Worm (Caenorhabditis elegans) whole organism, L1 larva: ENCODE results near the gene Y57G7A.5.

Experiments
- Y116A8C.19 ChIP-seq: sonication (generic microtip); optimal IDR thresholded peaks from 2 replicates; lab custom pipeline; 2016; ENCODE audit warnings: missing compliant biosample characterization, missing genetic modification characterization, borderline replicate concordance
- aha-1 ChIP-seq: fragments of 150-350 bp; optimal IDR thresholded peaks from 2 replicates; lab custom pipeline; 2014; ENCODE audit warnings: missing biosample characterization, missing genetic modification characterization
- ama-1 ChIP-seq: fragments of 150-350 bp; optimal IDR thresholded peaks from 2 replicates; lab custom pipeline; 2014
- ceh-8 ChIP-seq: fragments of 200-800 bp; sonication (Bioruptor generic); optimal IDR thresholded peaks from 2 replicates; lab custom pipeline; 2018; ENCODE audit warnings: mild to moderate bottlenecking, missing genetic modification characterization, moderate library complexity, missing compliant biosample characterization
- ces-1 ChIP-seq: fragments of 150-350 bp; optimal IDR thresholded peaks from 2 replicates; lab custom pipeline; 2014; ENCODE audit warnings: missing biosample characterization, missing genetic modification reagents, missing genetic modification characterization
- efl-1 ChIP-seq, 4 experiments: fragments of 150-350 bp; optimal IDR thresholded peaks in 3 of 4; peaks in 1 of 4; 1 replicate in 1 of 4; 2 replicates in 3 of 4; lab custom pipeline; 2014; ENCODE audit warnings: missing biosample characterization in 2 of 4, missing genetic modification characterization in 2 of 4, missing genetic modification reagents in 2 of 4
- elt-2 ChIP-seq: sonication (generic microtip); optimal IDR thresholded peaks from 2 replicates; lab custom pipeline; 2016; ENCODE audit warnings: missing genetic modification characterization, mild to moderate bottlenecking, inconsistent platforms, missing compliant biosample characterization, missing genetic modification reagents
- fkh-4 ChIP-seq: sonication (generic microtip); optimal IDR thresholded peaks from 2 replicates; lab custom pipeline; 2016; ENCODE audit warnings: missing compliant biosample characterization, missing genetic modification characterization, borderline replicate concordance
- fos-1 ChIP-seq: fragments of 150-350 bp; optimal IDR thresholded peaks from 2 replicates; lab custom pipeline; 2014; ENCODE audit warnings: missing biosample characterization, missing genetic modification characterization
- grh-1 ChIP-seq: fragments of 200-800 bp; sonication (Bioruptor generic); IDR thresholded peaks from 2 replicates; pipeline ENCODE4 v1.3.6; 2022; ENCODE audit warnings: missing genetic modification reagents, missing genetic modification characterization, missing compliant biosample characterization
- jun-1 ChIP-seq: fragments of 150-350 bp; optimal IDR thresholded peaks from 2 replicates; lab custom pipeline; 2014; ENCODE audit warnings: missing biosample characterization, missing genetic modification reagents, missing genetic modification characterization
- lin-14 ChIP-seq: fragments of 200-800 bp; sonication (Bioruptor generic); optimal IDR thresholded peaks from 2 replicates; lab custom pipeline; 2018; ENCODE audit warnings: mild to moderate bottlenecking, missing genetic modification characterization, moderate library complexity, missing compliant biosample characterization
- lin-15B ChIP-seq: fragments of 150-350 bp; sonication (generic microtip); optimal IDR thresholded peaks from 3 replicates; lab custom pipeline; 2014; ENCODE audit warnings: missing biosample characterization, missing genetic modification characterization
- lin-35 ChIP-seq, 2 experiments: fragments of 150-350 bp; optimal IDR thresholded peaks; 2 replicates each; lab custom pipeline; 2014; ENCODE audit warnings: missing biosample characterization in 2 of 2, missing genetic modification characterization in 2 of 2, missing genetic modification reagents in 2 of 2
- lin-39 ChIP-seq: fragments of 150-350 bp; optimal IDR thresholded peaks from 2 replicates; lab custom pipeline; 2014; ENCODE audit warnings: missing biosample characterization, missing genetic modification reagents, missing genetic modification characterization
- lsy-2 ChIP-seq, 2 experiments: fragments of 150-350 bp; optimal IDR thresholded peaks; 2 replicates each; lab custom pipeline; 2014; ENCODE audit warnings: missing biosample characterization in 2 of 2, missing genetic modification characterization in 2 of 2
- mab-9 ChIP-seq: fragments of 200-800 bp; sonication (Bioruptor generic); IDR thresholded peaks from 2 replicates; pipeline ENCODE4 v1.3.6; 2022; ENCODE audit warnings: missing genetic modification reagents, missing genetic modification characterization, missing compliant biosample characterization
- mef-2 ChIP-seq: fragments of 150-350 bp; optimal IDR thresholded peaks from 2 replicates; lab custom pipeline; 2014; ENCODE audit warnings: missing biosample characterization, missing genetic modification characterization
- mep-1 ChIP-seq: fragments of 150-350 bp; optimal IDR thresholded peaks from 2 replicates; lab custom pipeline; 2014; ENCODE audit warnings: missing biosample characterization, missing genetic modification characterization
- nhr-12 ChIP-seq: sonication (generic microtip); optimal IDR thresholded peaks from 2 replicates; lab custom pipeline; 2017; ENCODE audit warnings: missing biosample characterization, missing genetic modification characterization
- nhr-19 ChIP-seq: fragments of 200-800 bp; sonication (Bioruptor generic); conservative IDR thresholded peaks from 2 replicates; pipeline ENCODE4 v1.3.6; 2022; ENCODE audit warnings: missing genetic modification characterization, missing compliant biosample characterization
- nhr-28 ChIP-seq: fragments of 150-350 bp; optimal IDR thresholded peaks from 2 replicates; lab custom pipeline; 2014; ENCODE audit warnings: missing biosample characterization, missing genetic modification characterization
- nhr-71 ChIP-seq: sonication (generic microtip); optimal IDR thresholded peaks from 2 replicates; lab custom pipeline; 2016; ENCODE audit warnings: mild to moderate bottlenecking, missing genetic modification characterization, moderate library complexity, missing compliant biosample characterization
- nhr-85 ChIP-seq: sonication (generic microtip); peaks from one replicate; lab custom pipeline; 2016; ENCODE audit warnings: missing genetic modification characterization, inconsistent platforms, missing compliant biosample characterization
- nhr-90 ChIP-seq: sonication (generic microtip); optimal IDR thresholded peaks from 2 replicates; lab custom pipeline; 2016; ENCODE audit warnings: mild to moderate bottlenecking, missing genetic modification characterization, missing compliant biosample characterization; ENCODE audit not compliant: poor library complexity
- rnt-1 ChIP-seq: sonication (generic microtip); optimal IDR thresholded peaks from 2 replicates; lab custom pipeline; 2016; ENCODE audit warnings: mild to moderate bottlenecking, missing genetic modification characterization, moderate library complexity, missing compliant biosample characterization
- sptf-1 ChIP-seq: fragments of 150-350 bp; optimal IDR thresholded peaks from 2 replicates; lab custom pipeline; 2014; ENCODE audit warnings: missing biosample characterization, missing genetic modification characterization
- sup-37 ChIP-seq: fragments of 200-800 bp; sonication (Bioruptor generic); optimal IDR thresholded peaks from 2 replicates; lab custom pipeline; 2018; ENCODE audit warnings: mild to moderate bottlenecking, missing genetic modification characterization, missing compliant biosample characterization
- swsn-7 ChIP-seq: sonication (generic microtip); optimal IDR thresholded peaks from 2 replicates; lab custom pipeline; 2016; ENCODE audit warnings: missing genetic modification characterization, missing compliant biosample characterization
- tbx-2 ChIP-seq: sonication (generic microtip); optimal IDR thresholded peaks from 2 replicates; lab custom pipeline; 2016; ENCODE audit warnings: missing genetic modification characterization, missing compliant biosample characterization
- tlp-1 ChIP-seq: fragments of 150-350 bp; optimal IDR thresholded peaks from 2 replicates; lab custom pipeline; 2014; ENCODE audit warnings: missing biosample characterization, missing genetic modification characterization
- unc-30 ChIP-seq: sonication (generic microtip); optimal IDR thresholded peaks from 2 replicates; lab custom pipeline; 2017; ENCODE audit warnings: missing biosample characterization, missing genetic modification characterization
- unc-86 ChIP-seq: sonication (generic microtip); optimal IDR thresholded peaks from 2 replicates; lab custom pipeline; 2016; ENCODE audit warnings: missing genetic modification characterization, missing compliant biosample characterization
- unc-98 ChIP-seq: fragments of 200-800 bp; sonication (Bioruptor generic); IDR thresholded peaks from 2 replicates; pipeline ENCODE4 v1.3.6; 2022; ENCODE audit warnings: missing genetic modification characterization, missing compliant biosample characterization
- vab-15 ChIP-seq: sonication (generic microtip); optimal IDR thresholded peaks from 2 replicates; lab custom pipeline; 2017; ENCODE audit warnings: missing genotype, mild to moderate bottlenecking, missing genetic modification characterization, missing compliant biosample characterization
- zip-4 ChIP-seq: fragments of 200-800 bp; sonication (Bioruptor generic); optimal IDR thresholded peaks from 2 replicates; lab custom pipeline; 2018; ENCODE audit warnings: mild to moderate bottlenecking, missing genetic modification characterization, moderate library complexity, missing compliant biosample characterization

The Y57G7A.5 gene

DNA sequence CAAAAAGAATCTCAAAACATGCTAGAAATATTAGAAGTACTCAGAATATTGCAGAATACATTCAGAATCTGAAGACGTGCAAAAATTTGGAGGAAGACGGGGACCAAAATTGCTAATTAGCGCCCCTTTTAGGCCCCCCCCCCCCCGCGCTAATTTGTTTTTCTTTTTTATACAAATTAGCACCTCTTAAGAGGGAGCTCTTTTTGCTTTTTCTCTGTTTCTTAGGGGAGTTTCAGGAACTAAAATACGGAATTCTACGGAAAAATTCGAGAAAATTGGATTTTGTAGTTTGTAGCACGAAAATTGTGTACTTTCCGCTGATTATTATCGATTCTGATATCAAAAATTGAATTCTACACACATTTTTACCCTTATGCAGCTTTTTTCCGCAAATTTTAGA is 26.2 kb upstream of the Y57G7A.5 start, which contains the start of gene glb-31:
Gene glb-31 (minus strand): TSS at position 101 of the 400 bp plus-strand sequence.
- TF ChIP-seq zip-4 (GFP tag; lab: Kevin White, UChicago) (no peak), lin-35 (GFP tag; optimal IDR thresholded peaks at IDR 0.05; lab: Kevin White, UChicago) (no peak), nhr-19 (GFP tag; lab: Robert Waterston, UW) (no peak), sup-37 (no peak), ceh-8 (GFP tag; lab: Kevin White, UChicago) (no peak), ces-1 (no peak), unc-98 (GFP tag; lab: Robert Waterston, UW) (no peak), sptf-1 (tag; lab: Kevin White, UChicago) (no peak), ama-1 (lab: Kevin White, UChicago) (no peak), unc-30 (tag; lab: Kevin White, UChicago) (no peak)

DNA sequence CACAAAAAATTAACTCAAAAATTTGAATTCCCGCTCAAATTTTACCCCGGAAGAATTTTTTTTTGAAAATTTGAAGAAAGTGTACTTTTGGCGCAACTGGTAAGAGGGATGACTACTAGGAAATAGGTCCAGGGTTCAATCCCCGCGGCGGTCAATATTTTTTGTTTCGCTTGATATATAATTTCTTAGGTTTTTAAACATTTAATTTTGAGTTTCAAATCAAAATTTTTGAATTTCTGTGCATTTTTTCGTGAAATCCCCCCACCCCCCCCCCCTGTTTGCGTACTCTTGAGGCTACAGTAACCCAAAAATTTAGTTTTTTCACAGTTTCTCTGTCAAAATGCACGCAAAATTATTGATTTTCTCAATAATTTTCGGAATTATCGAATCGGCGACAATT is 22.8 kb upstream of the Y57G7A.5 start, which contains the start of gene Y57G7A.1:
Gene Y57G7A.1 (plus strand): TSS at position 301 of the 400 bp plus-strand sequence.
- no peak for TF ChIP-seq tbx-2 (tag; lab: Kevin White, UChicago)
- TF ChIP-seq lin-15B (tag; lab: Kevin White, UChicago), result no peak
- TF ChIP-seq aha-1 (tag; lab: Kevin White, UChicago), result no peak
- TF ChIP-seq fos-1 (tag; lab: Kevin White, UChicago), result no peak
- TF ChIP-seq nhr-71 (tag; lab: Kevin White, UChicago), result no peak
- no peak for TF ChIP-seq tlp-1 (tag; lab: Kevin White, UChicago)
- no peak for TF ChIP-seq vab-15 (tag; lab: Kevin White, UChicago)
- no peak for TF ChIP-seq mep-1 (tag; lab: Kevin White, UChicago)
- no peak for TF ChIP-seq rnt-1
- TF ChIP-seq ces-1, result no peak

- no peak for TF ChIP-seq nhr-90 (tag; lab: Kevin White, UChicago)
- no peak for TF ChIP-seq fkh-4 (tag; lab: Kevin White, UChicago)
- TF ChIP-seq jun-1 (tag; lab: Kevin White, UChicago), result no peak
- no peak for TF ChIP-seq mef-2 (tag; lab: Kevin White, UChicago)
- TF ChIP-seq elt-2 (tag; lab: Kevin White, UChicago), result peak; percentile 46
- TF ChIP-seq lsy-2 (tag; optimal IDR thresholded peaks at IDR 0.05; lab: Kevin White, UChicago), result no peak
- TF ChIP-seq Y116A8C.19 (tag; lab: Kevin White, UChicago), result no peak
- no peak for TF ChIP-seq mab-9
- peak; percentile 5 for TF ChIP-seq nhr-85 (tag; lab: Kevin White, UChicago)
- TF ChIP-seq aha-1 (tag; lab: Kevin White, UChicago), result no peak
- TF ChIP-seq nhr-28, result no peak
- TF ChIP-seq lin-39 (tag; lab: Kevin White, UChicago), result no peak
- TF ChIP-seq zip-4 (GFP tag; lab: Kevin White, UChicago), result no peak
- TF ChIP-seq unc-86 (tag; lab: Kevin White, UChicago), result no peak
- no peak for TF ChIP-seq nhr-12 (tag; lab: Kevin White, UChicago)
- no peak for TF ChIP-seq grh-1 (GFP tag; lab: Robert Waterston, UW)
Measured at ce11 chrII:1297697-1298093, 22.4 kb upstream of the Y57G7A.5 start.

- TF ChIP-seq lin-14 (GFP tag; lab: Kevin White, UChicago) (peak; percentile 51), nhr-71 (tag; lab: Kevin White, UChicago) (peak; percentile 1), swsn-7 (peak; percentile 23), lsy-2 (tag; optimal IDR thresholded peaks at IDR 0.05; lab: Kevin White, UChicago) (peak in 1 of 2 experiments; percentile 15), fos-1 (tag; lab: Kevin White, UChicago) (peak; percentile 12), grh-1 (GFP tag; lab: Robert Waterston, UW) (peak; percentile 71), efl-1 (optimal IDR thresholded peaks at IDR 0.05; lab: Kevin White, UChicago) (peak; percentile 33), efl-1 (GFP tag; optimal IDR thresholded peaks at IDR 0.05 in 1 of 2; lab: Kevin White, UChicago) (peak; percentile 5 to 80), mep-1 (tag; lab: Kevin White, UChicago) (peak; percentile 14), tbx-2 (tag; lab: Kevin White, UChicago) (no peak), Y116A8C.19 (tag; lab: Kevin White, UChicago) (no peak)
Measured at ce11 chrII:1297044-1297696, 21.8 kb upstream of the Y57G7A.5 start.
